Worm (Caenorhabditis elegans): ENCODE data around the gene gst-37.

- TF ChIP-seq unc-39 (tag; optimal IDR thresholded peaks at IDR 0.05) (no peak), unc-62 (GFP tag; optimal IDR thresholded peaks at IDR 0.05) (no peak), nhr-11 (tag; optimal IDR thresholded peaks at IDR 0.05) (no peak), mdl-1 (tag; optimal IDR thresholded peaks at IDR 0.05) (no peak), nhr-43 (tag; optimal IDR thresholded peaks at IDR 0.05; ENCODE audit: poor library complexity, severe bottlenecking) (no peak), elt-2 (tag; optimal IDR thresholded peaks at IDR 0.05) (no peak), mml-1 (tag; optimal IDR thresholded peaks at IDR 0.05) (no peak), elt-3 (tag; optimal IDR thresholded peaks at IDR 0.05) (no peak), fos-1 (tag; optimal IDR thresholded peaks at IDR 0.05) (no peak), nhr-76 (tag; optimal IDR thresholded peaks at IDR 0.05) (no peak), ZK546.5 (tag; optimal IDR thresholded peaks at IDR 0.05) (no peak), nhr-237 (tag; optimal IDR thresholded peaks at IDR 0.05) (no peak)
Measured at ce11 chrV:1908542-1908941, 12.9 kb upstream of the gst-37 start, which contains the start of gene srp-3.
